Worm (Caenorhabditis elegans) whole organism, L4 larva: Measurements from ENCODE around the gene H03G16.6.
A peak's percentile ranks its signal among the peaks of the same experiment; 100 is the strongest.

Source experiments
- F49E8.2 ChIP-seq: sonication (generic microtip); optimal IDR thresholded peaks from 2 replicates; lab custom pipeline; 2016; ENCODE audit warnings: missing compliant biosample characterization, mild to moderate bottlenecking, missing genetic modification characterization, borderline replicate concordance
- T20F7.1 ChIP-seq: fragments of 200-800 bp; sonication (Bioruptor generic); optimal IDR thresholded peaks from 2 replicates; lab custom pipeline; 2018; ENCODE audit warnings: mild to moderate bottlenecking, missing genetic modification characterization, missing compliant biosample characterization
- T26A8.4 ChIP-seq: fragments of 200-800 bp; sonication (Bioruptor generic); IDR thresholded peaks from 2 replicates; pipeline ENCODE4 v1.3.6; 2022; ENCODE audit warnings: missing genetic modification characterization, missing compliant biosample characterization
- Y48G9A.11 ChIP-seq: fragments of 200-800 bp; sonication (Bioruptor generic); IDR thresholded peaks from 2 replicates; pipeline ENCODE4 v1.3.6; 2022; ENCODE audit warnings: missing genetic modification reagents, missing genetic modification characterization, missing compliant biosample characterization
- aha-1 ChIP-seq: fragments of 150-350 bp; peaks from one replicate; lab custom pipeline; 2014; ENCODE audit warnings: missing biosample characterization, missing genetic modification characterization
- ceh-28 ChIP-seq: fragments of 150-350 bp; optimal IDR thresholded peaks from 2 replicates; lab custom pipeline; 2014; ENCODE audit warnings: missing biosample characterization, missing genetic modification reagents, missing genetic modification characterization
- daf-16 ChIP-seq, 3 experiments: sonication (generic microtip); optimal IDR thresholded peaks; 2 replicates each; lab custom pipeline; 2016 to 2017; ENCODE audit warnings: missing genetic modification characterization in 3 of 3, missing genetic modification reagents in 3 of 3, mild to moderate bottlenecking in 2 of 3, missing compliant biosample characterization in 2 of 3, missing biosample characterization in 1 of 3, moderate library complexity in 1 of 3
- daf-19 ChIP-seq: fragments of 200-800 bp; sonication (Bioruptor generic); conservative IDR thresholded peaks from 2 replicates; pipeline ENCODE4 v1.3.6; 2022; ENCODE audit warnings: missing genetic modification characterization, missing compliant biosample characterization
- dmd-6 ChIP-seq: fragments of 200-800 bp; sonication (Bioruptor generic); IDR thresholded peaks from 2 replicates; pipeline ENCODE4 v1.3.6; 2022; ENCODE audit warnings: missing genetic modification reagents, missing genetic modification characterization, missing compliant biosample characterization
- dmd-8 ChIP-seq: fragments of 200-800 bp; sonication (Bioruptor generic); IDR thresholded peaks from 2 replicates; pipeline ENCODE4 v1.3.6; 2022; ENCODE audit warnings: missing genetic modification characterization, missing compliant biosample characterization
- dpl-1 ChIP-seq: fragments of 150-350 bp; optimal IDR thresholded peaks from 2 replicates; lab custom pipeline; 2014; ENCODE audit warnings: missing biosample characterization, missing genetic modification reagents, missing genetic modification characterization
- duxl-1 ChIP-seq: sonication (generic microtip); optimal IDR thresholded peaks from 2 replicates; lab custom pipeline; 2016; ENCODE audit warnings: mild to moderate bottlenecking, missing genetic modification characterization, moderate library complexity, missing compliant biosample characterization; ENCODE audit not compliant: poor library complexity
- dve-1 ChIP-seq: sonication (generic microtip); optimal IDR thresholded peaks from 2 replicates; lab custom pipeline; 2017; ENCODE audit warnings: antibody characterized with exemption, mild to moderate bottlenecking, missing genetic modification characterization, missing compliant biosample characterization; ENCODE audit not compliant: insufficient read depth
- egl-27 ChIP-seq: sonication (generic microtip); optimal IDR thresholded peaks from 3 replicates; lab custom pipeline; 2017; ENCODE audit warnings: missing biosample characterization, missing genetic modification reagents, missing genetic modification characterization
- egl-43 ChIP-seq: fragments of 200-800 bp; sonication (Bioruptor generic); IDR thresholded peaks from 2 replicates; pipeline ENCODE4 v1.3.6; 2022; ENCODE audit warnings: missing genetic modification reagents, missing genetic modification characterization, missing compliant biosample characterization
- gei-8 ChIP-seq: fragments of 200-800 bp; sonication (Bioruptor generic); optimal IDR thresholded peaks from 2 replicates; lab custom pipeline; 2018; ENCODE audit warnings: mild to moderate bottlenecking, missing genetic modification characterization, missing compliant biosample characterization
- hlh-11 ChIP-seq: fragments of 200-800 bp; sonication (Bioruptor generic); optimal IDR thresholded peaks from 2 replicates; lab custom pipeline; 2018; ENCODE audit warnings: mild to moderate bottlenecking, missing genetic modification characterization, missing compliant biosample characterization
- hmg-1.1 ChIP-seq: fragments of 200-800 bp; sonication (Bioruptor generic); IDR thresholded peaks from 2 replicates; pipeline ENCODE4 v1.3.6; 2022; ENCODE audit warnings: missing genetic modification reagents, missing genetic modification characterization, missing compliant biosample characterization
- lim-7 ChIP-seq: fragments of 200-800 bp; sonication (Bioruptor generic); IDR thresholded peaks from 2 replicates; pipeline ENCODE4 v1.3.6; 2022; ENCODE audit warnings: missing genetic modification characterization, missing compliant biosample characterization
- lin-15B ChIP-seq: fragments of 150-350 bp; sonication (generic microtip); optimal IDR thresholded peaks from 3 replicates; lab custom pipeline; 2014; ENCODE audit warnings: missing biosample characterization, missing genetic modification characterization
- lin-38 ChIP-seq: fragments of 200-800 bp; sonication (Bioruptor generic); IDR thresholded peaks from 2 replicates; pipeline ENCODE4 v1.3.6; 2022; ENCODE audit warnings: missing genetic modification reagents, missing genetic modification characterization, missing compliant biosample characterization
- lir-3 ChIP-seq: sonication (generic microtip); optimal IDR thresholded peaks from 2 replicates; lab custom pipeline; 2016; ENCODE audit warnings: mild to moderate bottlenecking, missing genetic modification characterization, missing compliant biosample characterization
- lsy-2 ChIP-seq, 2 experiments: fragments of 150-350 bp in 1 of 2; sonication (generic microtip) in 1 of 2; optimal IDR thresholded peaks; 2 replicates each; lab custom pipeline; 2014 to 2017; ENCODE audit warnings: missing biosample characterization in 2 of 2, missing genetic modification characterization in 2 of 2
- madf-9 ChIP-seq: fragments of 200-800 bp; sonication (Bioruptor generic); conservative IDR thresholded peaks from 2 replicates; pipeline ENCODE4 v1.3.6; 2022; ENCODE audit warnings: missing genetic modification reagents, missing genetic modification characterization, missing compliant biosample characterization
- mdt-29 ChIP-seq: fragments of 200-800 bp; sonication (Bioruptor generic); IDR thresholded peaks from 2 replicates; pipeline ENCODE4 v1.3.6; 2022; ENCODE audit warnings: missing genetic modification reagents, missing genetic modification characterization, missing compliant biosample characterization
- mep-1 ChIP-seq: fragments of 150-350 bp; sonication (generic microtip); optimal IDR thresholded peaks from 3 replicates; lab custom pipeline; 2014; ENCODE audit warnings: missing biosample characterization, missing genetic modification characterization
- mes-2 ChIP-seq: sonication (generic microtip); optimal IDR thresholded peaks from 2 replicates; lab custom pipeline; 2016; ENCODE audit warnings: missing genotype, mild to moderate bottlenecking, missing genetic modification characterization, missing compliant biosample characterization; ENCODE audit not compliant: poor library complexity, severe bottlenecking
- mxl-3 ChIP-seq: fragments of 200-800 bp; sonication (Bioruptor generic); optimal IDR thresholded peaks from 2 replicates; lab custom pipeline; 2018; ENCODE audit warnings: mild to moderate bottlenecking, missing genetic modification characterization, missing compliant biosample characterization
- nhr-102 ChIP-seq: sonication (generic microtip); optimal IDR thresholded peaks from 2 replicates; lab custom pipeline; 2016; ENCODE audit warnings: mild to moderate bottlenecking, missing genetic modification characterization, moderate library complexity, missing compliant biosample characterization
- nhr-11 ChIP-seq: fragments of 150-350 bp; optimal IDR thresholded peaks from 2 replicates; lab custom pipeline; 2014; ENCODE audit warnings: missing biosample characterization, missing genetic modification characterization
- nhr-28 ChIP-seq: fragments of 150-350 bp; optimal IDR thresholded peaks from 2 replicates; lab custom pipeline; 2014; ENCODE audit warnings: missing biosample characterization, missing genetic modification characterization
- nhr-41 ChIP-seq: fragments of 200-800 bp; sonication (Bioruptor generic); IDR thresholded peaks from 2 replicates; pipeline ENCODE4 v1.3.6; 2022; ENCODE audit warnings: missing genetic modification reagents, missing genetic modification characterization, missing compliant biosample characterization
- nhr-48 ChIP-seq: sonication (generic microtip); optimal IDR thresholded peaks from 2 replicates; lab custom pipeline; 2016; ENCODE audit warnings: mild to moderate bottlenecking, missing genetic modification characterization, missing compliant biosample characterization
- nhr-6 ChIP-seq: fragments of 150-350 bp; optimal IDR thresholded peaks from 2 replicates; lab custom pipeline; 2014; ENCODE audit warnings: missing biosample characterization, missing genetic modification characterization
- nhr-76 ChIP-seq: fragments of 150-350 bp; optimal IDR thresholded peaks from 2 replicates; lab custom pipeline; 2014; ENCODE audit warnings: missing biosample characterization, missing genetic modification characterization
- pha-4 ChIP-seq, 2 experiments: fragments of 150-350 bp in 1 of 2; fragments of 200-800 bp in 1 of 2; sonication (Bioruptor generic) in 1 of 2; IDR thresholded peaks in 1 of 2; optimal IDR thresholded peaks in 1 of 2; 2 replicates each; pipeline versions ENCODE4 v1.3.6 to Lab custom; 2014 to 2022; ENCODE audit warnings: missing genetic modification characterization in 2 of 2, missing genetic modification reagents in 2 of 2, missing biosample characterization in 1 of 2, missing compliant biosample characterization in 1 of 2
- pqm-1 ChIP-seq: sonication (generic microtip); optimal IDR thresholded peaks from 2 replicates; lab custom pipeline; 2017; ENCODE audit warnings: missing biosample characterization, missing genetic modification characterization
- rbr-2 ChIP-seq: sonication (generic microtip); optimal IDR thresholded peaks from 2 replicates; lab custom pipeline; 2016; ENCODE audit warnings: missing genotype, missing genetic modification characterization, missing compliant biosample characterization
- set-16 ChIP-seq: fragments of 200-800 bp; sonication (Bioruptor generic); IDR thresholded peaks from 2 replicates; pipeline ENCODE4 v1.3.6; 2022; ENCODE audit warnings: missing genetic modification reagents, missing genetic modification characterization, missing compliant biosample characterization
- snpc-4 ChIP-seq: fragments of 150-350 bp; optimal IDR thresholded peaks from 2 replicates; lab custom pipeline; 2014; ENCODE audit warnings: missing biosample characterization, missing genetic modification characterization
- spr-3 ChIP-seq: fragments of 200-800 bp; sonication (Bioruptor generic); optimal IDR thresholded peaks from 2 replicates; lab custom pipeline; 2018; ENCODE audit warnings: mild to moderate bottlenecking, missing genetic modification characterization, missing compliant biosample characterization
- unc-130 ChIP-seq: sonication (generic microtip); optimal IDR thresholded peaks from 2 replicates; lab custom pipeline; 2016; ENCODE audit warnings: missing genetic modification reagents, missing genetic modification characterization, missing compliant biosample characterization
- unc-39 ChIP-seq: sonication (generic microtip); optimal IDR thresholded peaks from 2 replicates; lab custom pipeline; 2017; ENCODE audit warnings: missing biosample characterization, missing genetic modification characterization
- unc-62 ChIP-seq, 3 experiments: fragments of 150-350 bp in 1 of 3; sonication (generic microtip); optimal IDR thresholded peaks in 2 of 3; peaks in 1 of 3; 1 replicate in 1 of 3; 2 replicates in 2 of 3; lab custom pipeline; 2014 to 2017; ENCODE audit warnings: missing biosample characterization in 3 of 3, missing genetic modification characterization in 3 of 3, missing genetic modification reagents in 3 of 3, missing genotype in 1 of 3
- zag-1 ChIP-seq: fragments of 150-350 bp; optimal IDR thresholded peaks from 2 replicates; lab custom pipeline; 2014; ENCODE audit warnings: missing biosample characterization, missing genetic modification characterization
- zip-2 ChIP-seq: fragments of 150-350 bp; optimal IDR thresholded peaks from 2 replicates; lab custom pipeline; 2014; ENCODE audit warnings: missing biosample characterization, missing genetic modification characterization

The H03G16.6 gene

ce11 chrX:15097763-15098162 lies 45.3 kb downstream of the H03G16.6 start, which contains the start of gene F09B12.3 (continued):
- TF ChIP-seq mep-1: no peak
- TF ChIP-seq F49E8.2 (tag; lab: Kevin White, UChicago): no peak
- no peak for TF ChIP-seq lim-7 (GFP tag; lab: Robert Waterston, UW)
- no peak for TF ChIP-seq gei-8 (GFP tag; lab: Kevin White, UChicago)
- TF ChIP-seq T20F7.1 (GFP tag; lab: Kevin White, UChicago): no peak
- TF ChIP-seq dve-1 (tag; lab: Kevin White, UChicago): peak; percentile 35
- TF ChIP-seq unc-130: no peak
- no peak for TF ChIP-seq rbr-2
- no peak for TF ChIP-seq dmd-8
- no peak for TF ChIP-seq daf-19 (GFP tag; lab: Robert Waterston, UW)
- no peak for TF ChIP-seq mdt-29 (GFP tag; lab: Robert Waterston, UW)
- TF ChIP-seq pqm-1 (tag; lab: Kevin White, UChicago): peak; percentile 94
- no peak for TF ChIP-seq daf-16 (GFP tag; optimal IDR thresholded peaks at IDR 0.05; lab: Kevin White, UChicago)
- peak; percentile 52 for TF ChIP-seq daf-16 (tag; optimal IDR thresholded peaks at IDR 0.05; lab: Kevin White, UChicago)
- no peak for TF ChIP-seq snpc-4
- TF ChIP-seq madf-9 (GFP tag; lab: Robert Waterston, UW): no peak
- no peak for TF ChIP-seq zip-2
- TF ChIP-seq mes-2 (tag; lab: Kevin White, UChicago): no peak
- no peak for TF ChIP-seq mxl-3 (GFP tag; lab: Kevin White, UChicago)
- TF ChIP-seq dpl-1: no peak
- no peak for TF ChIP-seq zag-1 (tag; lab: Kevin White, UChicago)
- TF ChIP-seq pha-4 (GFP tag; IDR thresholded peaks at IDR 0.05; lab: Robert Waterston, UW): no peak
- TF ChIP-seq pha-4 (tag; optimal IDR thresholded peaks at IDR 0.05; lab: Kevin White, UChicago): no peak
- TF ChIP-seq lin-38 (GFP tag; lab: Robert Waterston, UW): no peak

ce11 chrX:15100369-15100963 lies 48.0 kb downstream of the H03G16.6 start, which contains the start of gene dhhc-1:
dhhc-1 (minus strand) TSS chrX:15100419.
- TF ChIP-seq mxl-3 (GFP tag; lab: Kevin White, UChicago) (peak; percentile 33), nhr-41 (peak; percentile 74; the same call in 1 of the 2 replicates), egl-27 (tag; lab: Kevin White, UChicago) (no peak), hmg-1.1 (GFP tag; lab: Robert Waterston, UW) (peak; percentile 80), hlh-11 (tag; lab: Kevin White, UChicago) (peak; percentile 52), lsy-2 (tag; optimal IDR thresholded peaks at IDR 0.05; lab: Kevin White, UChicago) (peak in 1 of 2 experiments; percentile 23), unc-39 (tag; lab: Kevin White, UChicago) (no peak), aha-1 (tag; lab: Kevin White, UChicago) (peak; percentile 58), T26A8.4 (GFP tag; lab: Robert Waterston, UW) (no peak), mes-2 (tag; lab: Kevin White, UChicago) (peak; percentile 49), nhr-102 (tag; lab: Kevin White, UChicago) (no peak), mep-1 (peak; percentile 43), duxl-1 (tag; lab: Kevin White, UChicago) (no peak), ceh-28 (tag; lab: Kevin White, UChicago) (no peak), set-16 (GFP tag; lab: Robert Waterston, UW) (no peak), lin-15B (no peak), pqm-1 (tag; lab: Kevin White, UChicago) (peak; percentile 48), nhr-48 (tag; lab: Kevin White, UChicago) (no peak), nhr-76 (tag; lab: Kevin White, UChicago) (no peak), nhr-28 (tag; lab: Kevin White, UChicago) (peak; percentile 34), unc-62 (GFP tag; optimal IDR thresholded peaks at IDR 0.05 in 1 of 2; lab: Kevin White, UChicago) (peak in 1 of 2 experiments; percentile 75), unc-62 (tag; optimal IDR thresholded peaks at IDR 0.05; lab: Kevin White, UChicago) (no peak), nhr-11 (no peak), egl-43 (GFP tag; lab: Robert Waterston, UW) (0 out of 2 replicates have a peak, but pooled peaks have one; percentile 3), Y48G9A.11 (GFP tag; lab: Robert Waterston, UW) (no peak), dmd-6 (GFP tag; lab: Robert Waterston, UW) (peak; percentile 46; the same call in 1 of the 2 replicates), F49E8.2 (tag; lab: Kevin White, UChicago) (no peak), lir-3 (tag; lab: Kevin White, UChicago) (no peak), rbr-2 (peak; percentile 42), nhr-6 (peak; percentile 10), daf-16 (GFP tag; optimal IDR thresholded peaks at IDR 0.05; lab: Kevin White, UChicago) (peak in 1 of 2 experiments; percentile 16), daf-16 (tag; optimal IDR thresholded peaks at IDR 0.05; lab: Kevin White, UChicago) (peak; percentile 31), spr-3 (GFP tag; lab: Kevin White, UChicago) (no peak), dpl-1 (no peak)
